Fruit fly (Drosophila melanogaster) whole organism, pupa: ENCODE measurements around the gene Slip1.

Experiments
- CG10348 ChIP-seq: fragments of 200-800 bp; sonication (Bioruptor generic); IDR thresholded peaks from 2 replicates; pipeline ENCODE4 v1.3.6; 2022; ENCODE audit warnings: missing biosample characterization, missing genetic modification characterization
- CG12605 ChIP-seq: fragments of 200-800 bp; sonication (Bioruptor generic); IDR thresholded peaks from 2 replicates; pipeline ENCODE4 v1.3.6; 2022; ENCODE audit warnings: missing biosample characterization, missing genetic modification characterization
- CG13204 ChIP-seq: fragments of 200-800 bp; sonication (Bioruptor generic); optimal IDR thresholded peaks from 2 replicates; lab custom pipeline; 2018; ENCODE audit warnings: missing biosample characterization, mild to moderate bottlenecking, missing genetic modification characterization, moderate library complexity
- CG14655 ChIP-seq: fragments of 200-800 bp; sonication (Bioruptor generic); optimal IDR thresholded peaks from 3 replicates; lab custom pipeline; 2017; ENCODE audit warnings: mild to moderate bottlenecking, missing biosample characterization, missing genetic modification reagents, missing genetic modification characterization
- CG15710 ChIP-seq: fragments of 200-800 bp; sonication (Bioruptor generic); optimal IDR thresholded peaks from 2 replicates; lab custom pipeline; 2018; ENCODE audit warnings: missing biosample characterization, mild to moderate bottlenecking, missing genetic modification characterization, moderate library complexity
- CG17806 ChIP-seq: fragments of 200-800 bp; sonication (Bioruptor generic); optimal IDR thresholded peaks from 2 replicates; lab custom pipeline; 2018; ENCODE audit warnings: missing biosample characterization, mild to moderate bottlenecking, missing genetic modification characterization, moderate library complexity
- CG32121 ChIP-seq: fragments of 200-800 bp; sonication (Bioruptor generic); IDR thresholded peaks from 2 replicates; pipeline ENCODE4 v1.3.6; 2022; ENCODE audit warnings: missing biosample characterization, missing genetic modification characterization
- CG34367 ChIP-seq: fragments of 200-800 bp; sonication (Bioruptor generic); optimal IDR thresholded peaks from 2 replicates; lab custom pipeline; 2018; ENCODE audit warnings: missing biosample characterization, mild to moderate bottlenecking, missing genetic modification characterization
- CG4496 ChIP-seq: fragments of 200-800 bp; sonication (Bioruptor generic); IDR thresholded peaks from 3 replicates; pipeline ENCODE4 v1.3.6; 2022; ENCODE audit warnings: missing biosample characterization, missing genetic modification characterization
- CG8159 ChIP-seq: fragments of 200-800 bp; sonication (Bioruptor generic); optimal IDR thresholded peaks from 3 replicates; lab custom pipeline; 2018; ENCODE audit warnings: missing biosample characterization, mild to moderate bottlenecking, missing genetic modification characterization, moderate library complexity
- CG8301 ChIP-seq: fragments of 200-800 bp; sonication (Bioruptor generic); optimal IDR thresholded peaks from 2 replicates; lab custom pipeline; 2018; ENCODE audit warnings: missing biosample characterization, mild to moderate bottlenecking, missing genetic modification characterization
- CG9948 ChIP-seq: fragments of 200-800 bp; sonication (Bioruptor generic); optimal IDR thresholded peaks from 2 replicates; lab custom pipeline; 2018; ENCODE audit warnings: missing biosample characterization, mild to moderate bottlenecking, missing genetic modification characterization, moderate library complexity
- D1 ChIP-seq: fragments of 200-800 bp; sonication (Bioruptor generic); optimal IDR thresholded peaks from 2 replicates; lab custom pipeline; 2018; ENCODE audit warnings: missing biosample characterization, mild to moderate bottlenecking, missing genetic modification characterization, moderate library complexity
- EcR ChIP-seq: fragments of 200-800 bp; sonication (Bioruptor generic); optimal IDR thresholded peaks from 3 replicates; lab custom pipeline; 2019; ENCODE audit warnings: missing biosample characterization, missing genetic modification characterization, mild to moderate bottlenecking, moderate library complexity, missing genetic modification reagents
- Ets98B ChIP-seq: fragments of 200-800 bp; sonication (Bioruptor generic); IDR thresholded peaks from 2 replicates; pipeline ENCODE4 v1.3.6; 2022; ENCODE audit warnings: missing biosample characterization, missing genetic modification characterization
- Pif1A ChIP-seq: fragments of 200-800 bp; sonication (Bioruptor generic); optimal IDR thresholded peaks from 3 replicates; lab custom pipeline; 2016; ENCODE audit warnings: missing biosample characterization, missing genetic modification characterization
- Pif1B ChIP-seq: fragments of 200-800 bp; sonication (Bioruptor generic); optimal IDR thresholded peaks from 3 replicates; lab custom pipeline; 2016; ENCODE audit warnings: missing biosample characterization, missing genetic modification characterization
- Snoo ChIP-seq: fragments of 200-800 bp; sonication (Bioruptor generic); optimal IDR thresholded peaks from 3 replicates; lab custom pipeline; 2017; ENCODE audit warnings: missing biosample characterization, mild to moderate bottlenecking, missing genetic modification characterization, inconsistent platforms
- fd96Ca ChIP-seq: fragments of 200-800 bp; sonication (Bioruptor generic); IDR thresholded peaks from 3 replicates; pipeline ENCODE4 v1.3.6; 2022; ENCODE audit warnings: missing biosample characterization, missing genetic modification characterization
- gl ChIP-seq: fragments of 200-800 bp; sonication (Bioruptor generic); optimal IDR thresholded peaks from 2 replicates; lab custom pipeline; 2018; ENCODE audit warnings: missing biosample characterization, mild to moderate bottlenecking, missing genetic modification characterization
- rn ChIP-seq: fragments of 200-800 bp; sonication (Bioruptor generic); IDR thresholded peaks from 2 replicates; pipeline ENCODE4 v1.3.6; 2022; ENCODE audit warnings: missing biosample characterization, missing genetic modification characterization

Slip1 gene

dm6 chr4:695845-696244, 32.4 kb downstream of the Slip1 start, which contains the start of gene myo:
TSS of gene myo (minus strand) at chr4:696055.
- TF ChIP-seq CG14655 (GFP tag; lab: Kevin White, UChicago), result no peak
- no peak for TF ChIP-seq rn (GFP tag; lab: Robert Waterston, UW)
- peak; percentile 12 for TF ChIP-seq CG15710 (tag; lab: Kevin White, UChicago)
- TF ChIP-seq Snoo (tag; lab: Kevin White, UChicago), result peak; percentile 21
- TF ChIP-seq Pif1A, result peak; percentile 8
- no peak for TF ChIP-seq fd96Ca (GFP tag; lab: Robert Waterston, UW)
- TF ChIP-seq EcR (GFP tag; lab: Kevin White, UChicago), result no peak
- peak; percentile 11 for TF ChIP-seq CG17806
- peak; percentile 1 for TF ChIP-seq CG8301 (tag; lab: Kevin White, UChicago)
- TF ChIP-seq Ets98B (GFP tag; lab: Robert Waterston, UW), result no peak
- peak; percentile 18 for TF ChIP-seq Pif1B (GFP tag; lab: Kevin White, UChicago)
- no peak for TF ChIP-seq CG4496 (GFP tag; lab: Robert Waterston, UW)
- TF ChIP-seq D1 (tag; lab: Kevin White, UChicago), result peak; percentile 8
- no peak for TF ChIP-seq CG12605
- TF ChIP-seq CG8159 (tag; lab: Kevin White, UChicago), result no peak
- no peak for TF ChIP-seq CG10348
- peak; percentile 6 for TF ChIP-seq gl (tag; lab: Kevin White, UChicago)
- TF ChIP-seq CG34367 (tag; lab: Kevin White, UChicago), result peak; percentile 14
- no peak for TF ChIP-seq CG32121 (GFP tag; lab: Robert Waterston, UW)
- TF ChIP-seq CG9948, result no peak
- no peak for TF ChIP-seq CG13204

- TF ChIP-seq CG15710 (tag; lab: Kevin White, UChicago), result peak; percentile 2
- peak; percentile 36; the same call in 1 of the 2 replicates for TF ChIP-seq CG32121 (GFP tag; lab: Robert Waterston, UW)
- no peak for TF ChIP-seq CG14655 (GFP tag; lab: Kevin White, UChicago)
- TF ChIP-seq CG17806, result peak; percentile 1
- TF ChIP-seq CG10348, result no peak
- no peak for TF ChIP-seq CG13204
- no peak for TF ChIP-seq Pif1A
- TF ChIP-seq D1 (tag; lab: Kevin White, UChicago), result peak; percentile 25
- TF ChIP-seq Ets98B (GFP tag; lab: Robert Waterston, UW), result no peak
- no peak for TF ChIP-seq rn (GFP tag; lab: Robert Waterston, UW)
- peak; percentile 20 for TF ChIP-seq Pif1B (GFP tag; lab: Kevin White, UChicago)
- TF ChIP-seq CG12605, result no peak
- peak; percentile 10 for TF ChIP-seq CG8159 (tag; lab: Kevin White, UChicago)
- no peak for TF ChIP-seq gl (tag; lab: Kevin White, UChicago)
- TF ChIP-seq fd96Ca (GFP tag; lab: Robert Waterston, UW), result no peak
Measured at dm6 chr4:696638-697037, 33.2 kb downstream of the Slip1 start.

- peak; percentile 48; the same call in 1 of the 2 replicates for TF ChIP-seq CG32121 (GFP tag; lab: Robert Waterston, UW)
- peak; percentile 43 for TF ChIP-seq D1 (tag; lab: Kevin White, UChicago)
- TF ChIP-seq Pif1B (GFP tag; lab: Kevin White, UChicago), result peak; percentile 19
- TF ChIP-seq Snoo (tag; lab: Kevin White, UChicago), result no peak
- no peak for TF ChIP-seq CG9948
- TF ChIP-seq CG15710 (tag; lab: Kevin White, UChicago), result peak; percentile 27
- no peak for TF ChIP-seq CG12605
- no peak for TF ChIP-seq Ets98B (GFP tag; lab: Robert Waterston, UW)
Measured at dm6 chr4:697463-697862, 34.0 kb downstream of the Slip1 start, which contains the start of gene ey. TSS of gene ey (plus strand) at chr4:697689.

- TF ChIP-seq Pif1B (GFP tag; lab: Kevin White, UChicago) (no peak), CG15710 (tag; lab: Kevin White, UChicago) (no peak), CG17806 (no peak), CG13204 (no peak), CG12605 (no peak), Pif1A (no peak), CG34367 (tag; lab: Kevin White, UChicago) (no peak), CG4496 (GFP tag; lab: Robert Waterston, UW) (no peak), CG32121 (GFP tag; lab: Robert Waterston, UW) (no peak), EcR (GFP tag; lab: Kevin White, UChicago) (no peak), gl (tag; lab: Kevin White, UChicago) (no peak), CG10348 (no peak), Ets98B (GFP tag; lab: Robert Waterston, UW) (no peak), fd96Ca (GFP tag; lab: Robert Waterston, UW) (no peak), CG14655 (GFP tag; lab: Kevin White, UChicago) (no peak), CG8159 (tag; lab: Kevin White, UChicago) (no peak), rn (GFP tag; lab: Robert Waterston, UW) (no peak), D1 (tag; lab: Kevin White, UChicago) (no peak)
Measured at dm6 chr4:701948-702347, 38.5 kb downstream of the Slip1 start.

dm6 chr4:702806-703301, 39.4 kb downstream of the Slip1 start:
- no peak for TF ChIP-seq Pif1A
- no peak for TF ChIP-seq CG4496 (GFP tag; lab: Robert Waterston, UW)

- no peak for TF ChIP-seq CG32121 (GFP tag; lab: Robert Waterston, UW)
- no peak for TF ChIP-seq CG17806
- no peak for TF ChIP-seq Ets98B (GFP tag; lab: Robert Waterston, UW)
- TF ChIP-seq CG8301 (tag; lab: Kevin White, UChicago), result no peak
Measured at dm6 chr4:703992-704690, 40.7 kb downstream of the Slip1 start.
